Worm (Caenorhabditis elegans) whole organism, L2 larva: ENCODE measurements around the gene col-74.

Source experiments
- blmp-1 ChIP-seq: sonication (generic microtip); optimal IDR thresholded peaks from 2 replicates; lab custom pipeline; 2017; ENCODE audit warnings: missing genetic modification characterization, mild to moderate bottlenecking, missing compliant biosample characterization, antibody characterized with exemption, moderate library complexity; ENCODE audit not compliant: insufficient read depth
- ceh-82 ChIP-seq: fragments of 150-350 bp; optimal IDR thresholded peaks from 2 replicates; lab custom pipeline; 2014; ENCODE audit warnings: missing biosample characterization, missing genetic modification characterization
- egl-27 ChIP-seq: sonication (generic microtip); optimal IDR thresholded peaks from 3 replicates; lab custom pipeline; 2017; ENCODE audit warnings: missing biosample characterization, missing genetic modification reagents, missing genetic modification characterization
- gmeb-1 ChIP-seq: fragments of 150-350 bp; optimal IDR thresholded peaks from 2 replicates; lab custom pipeline; 2014; ENCODE audit warnings: missing biosample characterization, missing genetic modification characterization
- lsy-2 ChIP-seq, 2 experiments: fragments of 150-350 bp in 1 of 2; sonication (generic microtip) in 1 of 2; optimal IDR thresholded peaks; 2 replicates each; lab custom pipeline; 2014 to 2017; ENCODE audit warnings: missing biosample characterization in 2 of 2, missing genetic modification characterization in 2 of 2
- nhr-77 ChIP-seq: fragments of 150-350 bp; optimal IDR thresholded peaks from 2 replicates; lab custom pipeline; 2014; ENCODE audit warnings: missing biosample characterization, missing genetic modification characterization
- unc-62 ChIP-seq: fragments of 150-350 bp; optimal IDR thresholded peaks from 2 replicates; lab custom pipeline; 2014; ENCODE audit warnings: missing biosample characterization, missing genetic modification reagents, missing genetic modification characterization

ce11 chrII:5836153-5836719 is 6.1 kb downstream of the col-74 start, which contains the start of gene fzo-1:
- no peak for TF ChIP-seq gmeb-1 (tag; lab: Kevin White, UChicago)
- TF ChIP-seq unc-62 (GFP tag; lab: Kevin White, UChicago): no peak
- TF ChIP-seq egl-27 (tag; lab: Kevin White, UChicago): no peak
- TF ChIP-seq lsy-2 (tag; optimal IDR thresholded peaks at IDR 0.05; lab: Kevin White, UChicago): peak in 1 of 2 experiments; percentile 68
- TF ChIP-seq ceh-82 (tag; lab: Kevin White, UChicago): no peak
- TF ChIP-seq blmp-1 (tag; lab: Kevin White, UChicago): no peak
- TF ChIP-seq nhr-77 (tag; lab: Kevin White, UChicago): no peak
